Worm (Caenorhabditis elegans) whole organism, L1 larva: ENCODE data around the gene aqp-6.

Source experiments
- jun-1 ChIP-seq: fragments of 150-350 bp; optimal IDR thresholded peaks from 2 replicates; lab custom pipeline; 2014; ENCODE audit warnings: missing biosample characterization, missing genetic modification reagents, missing genetic modification characterization
- pqm-1 ChIP-seq: sonication (generic microtip); optimal IDR thresholded peaks from 3 replicates; lab custom pipeline; 2017; ENCODE audit warnings: missing biosample characterization, missing genetic modification characterization
- skn-1 ChIP-seq: fragments of 150-350 bp; optimal IDR thresholded peaks from 2 replicates; lab custom pipeline; 2014; ENCODE audit warnings: missing biosample characterization, missing genetic modification characterization

ce11 chrV:10677459-10677858 lies 29.2 kb downstream of the aqp-6 start:
- TF ChIP-seq pqm-1 (tag; lab: Kevin White, UChicago), result no peak
- TF ChIP-seq jun-1 (tag; lab: Kevin White, UChicago), result no peak
- TF ChIP-seq skn-1 (tag; lab: Kevin White, UChicago), result no peak
